Fruit fly (Drosophila melanogaster): ENCODE results near the gene CG8945.
A peak's percentile ranks its signal among the peaks of the same experiment; 100 is the strongest.

Gene CG8945

DNA sequence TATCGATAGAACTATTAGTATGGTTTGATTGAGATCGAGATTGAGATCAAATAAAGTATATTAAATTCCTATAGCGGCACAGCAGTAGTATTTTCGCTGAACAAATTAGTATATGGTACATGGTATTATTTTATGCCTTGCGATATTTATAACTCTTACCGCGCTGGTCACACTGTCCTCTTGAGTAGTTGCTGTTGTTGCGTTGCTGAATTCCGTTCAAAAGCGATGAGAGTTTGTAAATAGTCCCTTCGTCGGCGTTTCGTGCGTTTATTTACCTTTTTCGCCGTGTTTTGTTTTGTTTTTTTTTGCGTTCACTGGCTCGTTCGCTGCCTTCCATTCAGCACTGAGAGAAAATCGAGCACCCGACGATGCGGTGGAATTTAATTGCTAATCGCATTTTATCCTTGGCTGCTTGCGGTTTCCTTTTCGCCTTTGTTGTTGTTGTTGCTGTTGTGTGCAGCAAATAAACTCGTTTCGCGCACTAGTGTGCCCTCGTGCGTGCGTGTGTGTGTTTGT lies 20.0 kb upstream of the CG8945 start, which contains the start of gene CG5004 (continued):
- TF ChIP-seq CG7745 (tag; optimal IDR thresholded peaks at IDR 0.05) (no peak), gt (GFP tag; IDR thresholded peaks at IDR 0.05) (no peak), knrl (GFP tag; IDR thresholded peaks at IDR 0.05; ENCODE audit: partially characterized antibody) (peak; percentile 38; the same call in 1 of the 3 replicates), CG32772 (GFP tag; IDR thresholded peaks at IDR 0.05) (no peak), kah (GFP tag; optimal IDR thresholded peaks at IDR 0.05) (peak; percentile 16), Dbx (GFP tag; IDR thresholded peaks at IDR 0.05) (no peak; the same call in 2 of the 3 replicates), Poxn (GFP tag; IDR thresholded peaks at IDR 0.05) (no peak), tna (GFP tag; IDR thresholded peaks at IDR 0.05; ENCODE audit: partially characterized antibody) (no peak; the same call in 1 of the 2 replicates), CG9609 (GFP tag; optimal IDR thresholded peaks at IDR 0.05) (no peak), toy (GFP tag; IDR thresholded peaks at IDR 0.05) (no peak), CG1233 (GFP tag; optimal IDR thresholded peaks at IDR 0.05) (no peak), Rfx (GFP tag; IDR thresholded peaks at IDR 0.05) (0 out of 2 replicates have a peak, but pooled peaks have one; percentile 8), disco-r (GFP tag; optimal IDR thresholded peaks at IDR 0.05) (no peak), slou (GFP tag; optimal IDR thresholded peaks at IDR 0.05) (no peak), ci (GFP tag; IDR thresholded peaks at IDR 0.05) (no peak; the same call in 2 of the 3 replicates), dati (GFP tag; IDR thresholded peaks at IDR 0.05) (no peak), pfk (GFP tag; optimal IDR thresholded peaks at IDR 0.05) (no peak), CG2678 (tag; optimal IDR thresholded peaks at IDR 0.05) (no peak), tup (GFP tag; optimal IDR thresholded peaks at IDR 0.05) (no peak), CG6683 (GFP tag; optimal IDR thresholded peaks at IDR 0.05) (no peak), CG12236 (GFP tag; optimal IDR thresholded peaks at IDR 0.05) (no peak), scrt (GFP tag; optimal IDR thresholded peaks at IDR 0.05) (no peak), ro (GFP tag; IDR thresholded peaks at IDR 0.05) (no peak), Dll (GFP tag; IDR thresholded peaks at IDR 0.05; ENCODE audit: partially characterized antibody) (0 out of 4 replicates have a peak, but pooled peaks have one; percentile 45), jigr1 (GFP tag; IDR thresholded peaks at IDR 0.05) (no peak), CG11723 (GFP tag; optimal IDR thresholded peaks at IDR 0.05) (peak; percentile 2), CG9727 (GFP tag; optimal IDR thresholded peaks at IDR 0.05) (no peak), so (GFP tag; IDR thresholded peaks at IDR 0.05) (no peak), inv (GFP tag; IDR thresholded peaks at IDR 0.05; ENCODE audit: partially characterized antibody) (peak; percentile 35; the same call in 1 of the 2 replicates), gfzf (GFP tag; optimal IDR thresholded peaks at IDR 0.05) (peak; percentile 77), hbn (GFP tag; IDR thresholded peaks at IDR 0.05; ENCODE audit: partially characterized antibody) (no peak; the same call in 1 of the 2 replicates), ab (GFP tag; optimal IDR thresholded peaks at IDR 0.05) (no peak), Hr3 (GFP tag; optimal IDR thresholded peaks at IDR 0.05) (no peak), zf30C (GFP tag; optimal IDR thresholded peaks at IDR 0.05) (no peak), Oaz (GFP tag; IDR thresholded peaks at IDR 0.05) (no peak), dpn (GFP tag; optimal IDR thresholded peaks at IDR 0.05) (no peak), Gug (GFP tag; IDR thresholded peaks at IDR 0.05) (no peak), CG42726 (GFP tag; IDR thresholded peaks at IDR 0.05; ENCODE audit: partially characterized antibody) (0 out of 2 replicates have a peak, but pooled peaks have one; percentile 41), CG2199 (GFP tag; IDR thresholded peaks at IDR 0.05) (no peak), CG18476 (GFP tag; optimal IDR thresholded peaks at IDR 0.05) (no peak), CG9437 (GFP tag; optimal IDR thresholded peaks at IDR 0.05) (no peak), z (GFP tag; IDR thresholded peaks at IDR 0.05) (no peak), CG4360 (GFP tag; IDR thresholded peaks at IDR 0.05) (peak; percentile 93), Spps (tag; optimal IDR thresholded peaks at IDR 0.05) (no peak), Kr (GFP tag; optimal IDR thresholded peaks at IDR 0.05) (no peak), gsb (GFP tag; IDR thresholded peaks at IDR 0.05) (no peak), Usf (GFP tag; optimal IDR thresholded peaks at IDR 0.05) (no peak), Sry-β (GFP tag; optimal IDR thresholded peaks at IDR 0.05) (no peak), tx (GFP tag; optimal IDR thresholded peaks at IDR 0.05) (no peak), CG10274 (GFP tag; optimal IDR thresholded peaks at IDR 0.05) (no peak), sisA (GFP tag; IDR thresholded peaks at IDR 0.05) (no peak)
